Worm (Caenorhabditis elegans): ENCODE data around the gene gtf-2F2.
A peak's percentile ranks its signal among the peaks of the same experiment; 100 is the strongest.

The gtf-2F2 gene

DNA sequence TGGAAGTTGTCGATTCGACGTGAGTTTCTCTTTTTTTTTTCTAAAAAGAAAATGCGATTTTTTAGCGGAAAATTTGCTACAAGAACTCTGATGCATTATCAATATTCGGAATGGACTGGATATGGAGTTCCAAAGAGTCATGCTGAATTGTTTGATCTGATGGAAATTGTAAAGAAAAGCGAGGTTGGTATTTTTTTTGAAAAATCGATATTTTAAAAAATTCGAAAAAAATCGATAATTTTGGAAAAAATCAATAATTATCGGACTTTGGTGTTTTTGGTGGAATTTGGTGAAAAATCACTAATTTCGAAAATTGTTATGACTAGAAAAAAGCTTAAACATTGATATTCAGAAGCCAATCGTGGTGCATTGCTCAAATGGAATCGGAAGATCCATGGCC, 25.5 kb downstream of the gtf-2F2 start:
- TF ChIP-seq hlh-17 (GFP tag; optimal IDR thresholded peaks at IDR 0.05; ENCODE audit: borderline replicate concordance): no peak
- no peak for TF ChIP-seq mep-1 (tag; optimal IDR thresholded peaks at IDR 0.05)
- TF ChIP-seq mdl-1 (tag; optimal IDR thresholded peaks at IDR 0.05): no peak
- no peak for TF ChIP-seq elt-2 (tag; optimal IDR thresholded peaks at IDR 0.05)
- no peak for TF ChIP-seq nhr-19 (GFP tag; conservative IDR thresholded peaks at IDR 0.05)
- no peak for TF ChIP-seq ets-5 (GFP tag; IDR thresholded peaks at IDR 0.05)
- TF ChIP-seq irx-1 (tag; optimal IDR thresholded peaks at IDR 0.05): no peak
- no peak for TF ChIP-seq fkh-8 (tag; optimal IDR thresholded peaks at IDR 0.05)
- TF ChIP-seq lin-39 (tag; optimal IDR thresholded peaks at IDR 0.05): no peak
- TF ChIP-seq aha-1 (tag; optimal IDR thresholded peaks at IDR 0.05): no peak
- no peak for TF ChIP-seq zip-4 (GFP tag; optimal IDR thresholded peaks at IDR 0.05)
- no peak for TF ChIP-seq nhr-71 (tag; optimal IDR thresholded peaks at IDR 0.05)
- TF ChIP-seq tbx-2 (tag; optimal IDR thresholded peaks at IDR 0.05): no peak

DNA sequence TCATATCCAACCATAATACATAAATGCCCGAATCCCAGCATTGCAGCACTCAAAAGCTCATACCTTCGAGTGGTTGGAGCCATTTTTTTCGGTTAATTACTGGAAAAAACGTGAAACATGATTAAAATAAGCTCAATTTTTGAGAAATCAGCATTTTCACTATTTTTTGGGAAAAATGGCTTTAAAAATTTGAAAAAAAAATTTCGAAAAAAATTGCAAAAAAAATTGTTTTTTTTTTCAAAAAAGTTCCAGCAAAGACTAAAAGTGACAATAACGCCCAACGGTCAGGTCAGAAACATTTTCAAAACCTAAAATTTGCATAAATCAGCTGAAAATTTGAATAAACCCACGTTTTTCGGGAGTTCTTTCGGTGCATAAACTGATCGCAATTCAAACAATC, 30.9 kb downstream of the gtf-2F2 start, which contains the start of gene Y39B6A.29:
Y39B6A.29 (minus strand) TSS at position 101 of the 400 bp plus-strand sequence.
- TF ChIP-seq F16B12.6 (tag; optimal IDR thresholded peaks at IDR 0.05): no peak
- no peak for TF ChIP-seq unc-30 (tag; optimal IDR thresholded peaks at IDR 0.05)
- TF ChIP-seq unc-98 (GFP tag; IDR thresholded peaks at IDR 0.05): no peak
- TF ChIP-seq C16A3.4 (tag; optimal IDR thresholded peaks at IDR 0.05): no peak
- no peak for TF ChIP-seq fkh-8 (tag; optimal IDR thresholded peaks at IDR 0.05)
- no peak for TF ChIP-seq ceh-88 (GFP tag; IDR thresholded peaks at IDR 0.05)
- TF ChIP-seq unc-62 (GFP tag; optimal IDR thresholded peaks at IDR 0.05): no peak
- TF ChIP-seq zip-4 (GFP tag; optimal IDR thresholded peaks at IDR 0.05): no peak

DNA sequence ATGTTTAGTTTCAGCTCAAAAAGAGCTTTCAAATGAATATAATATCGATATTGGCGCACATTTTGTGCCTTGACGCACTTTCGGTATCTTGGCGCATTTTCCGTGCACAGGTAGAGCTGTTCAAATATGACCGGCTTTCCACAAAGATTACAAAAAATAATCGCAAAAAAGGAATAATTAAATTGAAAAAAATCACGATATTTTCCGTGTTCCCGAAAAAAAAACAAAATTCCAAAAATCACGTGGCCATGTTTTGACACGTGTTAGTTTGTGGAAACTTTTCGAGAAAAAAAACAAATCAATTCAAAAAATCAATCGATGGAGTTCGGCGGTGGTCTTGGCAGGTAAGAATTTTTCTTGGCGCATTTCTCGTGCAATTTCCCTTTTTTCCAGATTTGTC, 32.4 kb downstream of the gtf-2F2 start, which contains the start of gene Y39B6A.25:
Y39B6A.25 (plus strand) TSS at position 301 of the 400 bp plus-strand sequence.
- no peak for TF ChIP-seq hpl-2 (GFP tag; optimal IDR thresholded peaks at IDR 0.05)
- no peak for TF ChIP-seq C16A3.4 (tag; optimal IDR thresholded peaks at IDR 0.05)
- TF ChIP-seq nhr-71 (tag; optimal IDR thresholded peaks at IDR 0.05): no peak
- TF ChIP-seq nhr-20 (tag; optimal IDR thresholded peaks at IDR 0.05): no peak
- TF ChIP-seq grh-1 (GFP tag; IDR thresholded peaks at IDR 0.05): no peak
- no peak for TF ChIP-seq ama-1 (optimal IDR thresholded peaks at IDR 0.05)
- no peak for TF ChIP-seq nhr-237 (tag; optimal IDR thresholded peaks at IDR 0.05)
- TF ChIP-seq mef-2 (tag; optimal IDR thresholded peaks at IDR 0.05): no peak
- TF ChIP-seq efl-1 (optimal IDR thresholded peaks at IDR 0.05): no peak
- peak in 1 of 2 experiments; percentile 78 for TF ChIP-seq efl-1 (GFP tag; optimal IDR thresholded peaks at IDR 0.05 in 1 of 2)

DNA sequence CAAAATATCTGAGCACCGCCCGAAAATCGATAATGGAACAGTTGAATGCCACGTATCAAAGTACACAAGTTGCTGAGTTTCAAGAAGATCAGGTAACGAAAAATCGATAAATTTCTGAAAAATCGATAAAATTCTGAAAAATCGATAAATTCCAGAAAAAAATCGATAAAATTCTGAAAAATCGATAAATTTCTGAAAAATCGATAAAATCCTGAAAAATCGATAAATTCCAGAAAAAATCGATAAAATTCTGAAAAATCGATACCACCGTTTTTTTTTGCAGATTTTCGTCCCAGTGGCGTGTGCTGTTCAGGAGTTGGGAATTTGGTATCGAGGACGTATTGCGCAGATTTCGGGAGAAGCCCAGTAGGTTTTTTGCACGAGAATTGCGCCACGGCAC, 33.6 kb downstream of the gtf-2F2 start:
- no peak for TF ChIP-seq elt-3 (tag; optimal IDR thresholded peaks at IDR 0.05)
- no peak for TF ChIP-seq skn-1 (tag; optimal IDR thresholded peaks at IDR 0.05)
- no peak for TF ChIP-seq nhr-84 (tag; optimal IDR thresholded peaks at IDR 0.05)
- no peak for TF ChIP-seq alr-1 (tag; optimal IDR thresholded peaks at IDR 0.05; ENCODE audit: borderline replicate concordance)
- TF ChIP-seq rnt-1 (tag; optimal IDR thresholded peaks at IDR 0.05): no peak
- TF ChIP-seq tbx-2 (tag; optimal IDR thresholded peaks at IDR 0.05): no peak
- TF ChIP-seq unc-98 (GFP tag; IDR thresholded peaks at IDR 0.05): no peak
- no peak for TF ChIP-seq sptf-1 (tag; optimal IDR thresholded peaks at IDR 0.05)
- no peak for TF ChIP-seq aha-1 (tag; optimal IDR thresholded peaks at IDR 0.05)
- TF ChIP-seq efl-3 (GFP tag; optimal IDR thresholded peaks at IDR 0.05): no peak
- TF ChIP-seq egl-13 (tag; optimal IDR thresholded peaks at IDR 0.05): no peak
- no peak for TF ChIP-seq blmp-1 (tag; optimal IDR thresholded peaks at IDR 0.05)
- TF ChIP-seq snpc-4 (tag; optimal IDR thresholded peaks at IDR 0.05): no peak
- no peak for TF ChIP-seq zag-1 (tag; optimal IDR thresholded peaks at IDR 0.05)
